Fruit fly (Drosophila melanogaster) whole organism: ENCODE results near the gene CG42751.

ENCODE experiments used
- CG8478 ChIP-seq: fragments of >200 bp; optimal IDR thresholded peaks from 2 replicates; lab custom pipeline; 2018; ENCODE audit warnings: inconsistent platforms
- Dll ChIP-seq: fragments of >200 bp; optimal IDR thresholded peaks from 2 replicates; lab custom pipeline; 2017
- EcR ChIP-seq, 2 experiments: fragments of >200 bp; optimal IDR thresholded peaks; 2 replicates each; lab custom pipeline; 2017; ENCODE audit warnings: missing biosample characterization in 2 of 2, missing genetic modification characterization in 2 of 2, missing genetic modification reagents in 2 of 2
- pan ChIP-seq: fragments of >200 bp; optimal IDR thresholded peaks from 2 replicates; lab custom pipeline; 2017
- psq ChIP-seq: fragments of >200 bp; optimal IDR thresholded peaks from 2 replicates; lab custom pipeline; 2017
- usp ChIP-seq: fragments of >200 bp; optimal IDR thresholded peaks from 2 replicates; lab custom pipeline; 2017; ENCODE audit warnings: missing biosample characterization, missing genetic modification characterization, mixed read lengths

CG42751 gene

dm6 chr2L:11845159-11845788, 8.0 kb upstream of the CG42751 start:
- TF ChIP-seq Dll (lab: Kevin White, UChicago) (no peak), CG8478 (lab: Kevin White, UChicago) (no peak), EcR (GFP tag; optimal IDR thresholded peaks at IDR 0.05; lab: Kevin White, UChicago) (no peak), usp (no peak), pan (lab: Kevin White, UChicago) (no peak), psq (no peak)

- no peak for TF ChIP-seq Dll (lab: Kevin White, UChicago)
- no peak for TF ChIP-seq usp
- no peak for TF ChIP-seq EcR (GFP tag; optimal IDR thresholded peaks at IDR 0.05; lab: Kevin White, UChicago)
These were observed 6.3 kb upstream of the CG42751 start, which contains the start of gene Mal-B1 for dm6 chr2L:11846926-11847325. Gene Mal-B1 (plus strand): TSS chr2L:11847226.

dm6 chr2L:11849658-11850057, 3.6 kb upstream of the CG42751 start, which contains the start of gene Mal-B2:
Gene Mal-B2 (plus strand): TSS chr2L:11849958.
- TF ChIP-seq pan (lab: Kevin White, UChicago) (no peak), EcR (GFP tag; optimal IDR thresholded peaks at IDR 0.05; lab: Kevin White, UChicago) (no peak), psq (no peak)

- TF ChIP-seq CG8478 (lab: Kevin White, UChicago): no peak
- peak; percentile 76 for TF ChIP-seq pan (lab: Kevin White, UChicago)
These were observed 17.7 kb downstream of the CG42751 start for dm6 chr2L:11870867-11871452.

DNA sequence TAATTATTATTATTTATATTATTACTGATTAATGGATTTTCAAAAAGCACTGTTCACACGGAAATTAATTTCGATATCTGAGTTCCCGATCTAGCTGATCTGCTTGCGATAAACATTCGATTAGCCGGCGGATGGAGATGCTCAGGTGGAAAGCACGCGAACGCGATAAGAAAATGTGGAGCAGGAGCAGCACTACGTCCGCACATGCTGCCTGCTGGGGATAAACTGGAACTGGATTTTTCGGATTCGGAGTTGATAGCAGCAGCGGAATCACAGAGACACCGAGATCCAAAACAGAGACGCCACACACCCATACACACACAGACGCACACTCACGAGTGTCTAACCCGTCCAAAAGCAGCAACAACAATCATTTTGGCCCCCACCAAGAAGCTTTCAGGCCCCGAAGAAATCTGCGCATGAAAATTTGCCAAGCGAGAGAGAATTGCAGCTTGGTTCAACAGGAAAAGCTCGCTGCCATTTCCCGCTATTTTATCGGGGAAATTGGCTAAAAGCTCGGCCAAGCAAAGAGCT, 21.1 kb downstream of the CG42751 start:
- TF ChIP-seq CG8478 (lab: Kevin White, UChicago) (no peak), psq (no peak), EcR (GFP tag; optimal IDR thresholded peaks at IDR 0.05; lab: Kevin White, UChicago) (no peak), Dll (lab: Kevin White, UChicago) (no peak), pan (lab: Kevin White, UChicago) (no peak), usp (no peak)

dm6 chr2L:11874890-11875289, 21.7 kb downstream of the CG42751 start:
- TF ChIP-seq CG8478 (lab: Kevin White, UChicago): no peak
- no peak for TF ChIP-seq usp
- no peak for TF ChIP-seq psq
- TF ChIP-seq Dll (lab: Kevin White, UChicago): no peak
- TF ChIP-seq pan (lab: Kevin White, UChicago): no peak
- no peak for TF ChIP-seq EcR (GFP tag; optimal IDR thresholded peaks at IDR 0.05; lab: Kevin White, UChicago)

dm6 chr2L:11878812-11879328, 25.6 kb downstream of the CG42751 start:
- TF ChIP-seq CG8478 (lab: Kevin White, UChicago) (no peak), Dll (lab: Kevin White, UChicago) (no peak), EcR (GFP tag; optimal IDR thresholded peaks at IDR 0.05; lab: Kevin White, UChicago) (no peak), pan (lab: Kevin White, UChicago) (no peak), psq (no peak), usp (no peak)

dm6 chr2L:11893269-11893668, 40.0 kb downstream of the CG42751 start:
- TF ChIP-seq EcR (GFP tag; optimal IDR thresholded peaks at IDR 0.05; lab: Kevin White, UChicago): no peak
- TF ChIP-seq Dll (lab: Kevin White, UChicago): no peak
- no peak for TF ChIP-seq CG8478 (lab: Kevin White, UChicago)
- TF ChIP-seq usp: no peak
- no peak for TF ChIP-seq psq
- no peak for TF ChIP-seq pan (lab: Kevin White, UChicago)

dm6 chr2L:11902483-11902882, 49.3 kb downstream of the CG42751 start:
- no peak for TF ChIP-seq Dll (lab: Kevin White, UChicago)
- TF ChIP-seq psq: no peak
- no peak for TF ChIP-seq EcR (GFP tag; optimal IDR thresholded peaks at IDR 0.05; lab: Kevin White, UChicago)
- TF ChIP-seq usp: no peak
- TF ChIP-seq CG8478 (lab: Kevin White, UChicago): no peak
- TF ChIP-seq pan (lab: Kevin White, UChicago): no peak

DNA sequence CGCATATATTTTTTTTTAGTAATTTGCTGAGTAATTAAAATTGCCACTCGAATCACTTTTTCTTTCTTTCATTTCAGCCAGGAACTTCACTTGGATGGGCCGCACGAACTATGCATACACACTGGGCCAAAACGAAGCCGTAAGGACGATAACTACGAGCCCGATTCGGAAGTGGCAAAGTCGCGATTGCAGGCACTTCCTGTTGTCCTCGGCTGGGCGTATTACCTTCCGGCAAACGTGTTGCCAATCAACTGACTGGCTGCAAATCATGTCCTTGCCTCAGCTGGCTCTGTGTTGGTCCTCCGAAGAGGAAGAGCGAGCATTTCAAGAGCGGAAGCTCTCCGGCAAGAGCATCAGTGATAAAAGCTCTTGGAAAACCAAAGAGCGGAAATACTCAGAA, 50.1 kb downstream of the CG42751 start:
- no peak for TF ChIP-seq Dll (lab: Kevin White, UChicago)
- TF ChIP-seq CG8478 (lab: Kevin White, UChicago): no peak
- TF ChIP-seq pan (lab: Kevin White, UChicago): no peak
- TF ChIP-seq psq: no peak
- no peak for TF ChIP-seq usp
- no peak for TF ChIP-seq EcR (GFP tag; optimal IDR thresholded peaks at IDR 0.05; lab: Kevin White, UChicago)
